Worm (Caenorhabditis elegans) whole organism, late embryonic: ENCODE measurements around the gene cct-8.

Experiments
- C08G9.2 ChIP-seq: sonication (generic microtip); optimal IDR thresholded peaks from 2 replicates; lab custom pipeline; 2016; ENCODE audit warnings: mild to moderate bottlenecking, missing genetic modification characterization, moderate library complexity, missing compliant biosample characterization
- ama-1 ChIP-seq: fragments of 150-350 bp; optimal IDR thresholded peaks from 2 replicates; lab custom pipeline; 2014
- ets-4 ChIP-seq: sonication (generic microtip); optimal IDR thresholded peaks from 2 replicates; lab custom pipeline; 2016; ENCODE audit warnings: missing genetic modification characterization, missing compliant biosample characterization
- fkh-10 ChIP-seq: fragments of 150-350 bp; optimal IDR thresholded peaks from 2 replicates; lab custom pipeline; 2014; ENCODE audit warnings: missing biosample characterization, missing genetic modification reagents, missing genetic modification characterization
- gmeb-2 ChIP-seq: sonication (generic microtip); optimal IDR thresholded peaks from 2 replicates; lab custom pipeline; 2016; ENCODE audit warnings: missing genetic modification characterization, inconsistent platforms, missing compliant biosample characterization
- hlh-30 ChIP-seq: sonication (generic microtip); optimal IDR thresholded peaks from 2 replicates; lab custom pipeline; 2017; ENCODE audit warnings: antibody characterized with exemption, missing genetic modification characterization, missing compliant biosample characterization; ENCODE audit not compliant: insufficient read depth
- nhr-11 ChIP-seq: fragments of 150-350 bp; optimal IDR thresholded peaks from 2 replicates; lab custom pipeline; 2014; ENCODE audit warnings: missing biosample characterization, missing genetic modification characterization

- TF ChIP-seq C08G9.2 (tag; lab: Kevin White, UChicago) (no peak), hlh-30 (tag; lab: Kevin White, UChicago) (no peak), fkh-10 (GFP tag; lab: Kevin White, UChicago) (no peak), nhr-11 (tag; lab: Kevin White, UChicago) (no peak), gmeb-2 (tag; lab: Kevin White, UChicago) (no peak), ama-1 (lab: Kevin White, UChicago) (no peak), ets-4 (tag; lab: Kevin White, UChicago) (no peak)
Measured at ce11 chrIV:1127852-1128251, 34.1 kb upstream of the cct-8 start.
